Worm (Caenorhabditis elegans) whole organism, L3 larva: ENCODE results near the gene clec-9.

Experiments used
- ZK546.5 ChIP-seq: sonication (generic microtip); optimal IDR thresholded peaks from 2 replicates; lab custom pipeline; 2017; ENCODE audit warnings: missing biosample characterization, missing genetic modification characterization
- ceh-16 ChIP-seq: sonication (generic microtip); optimal IDR thresholded peaks from 2 replicates; lab custom pipeline; 2017; ENCODE audit warnings: missing biosample characterization, missing genetic modification characterization
- daf-12 ChIP-seq: fragments of 150-350 bp; optimal IDR thresholded peaks from 2 replicates; lab custom pipeline; 2014; ENCODE audit warnings: missing biosample characterization, missing genetic modification reagents, missing genetic modification characterization
- lin-15B ChIP-seq: fragments of 150-350 bp; optimal IDR thresholded peaks from 2 replicates; lab custom pipeline; 2014; ENCODE audit warnings: missing biosample characterization, missing genetic modification characterization
- lin-39 ChIP-seq: fragments of 150-350 bp; optimal IDR thresholded peaks from 2 replicates; lab custom pipeline; 2018; ENCODE audit warnings: missing biosample characterization, missing genetic modification reagents, missing genetic modification characterization
- nfya-1 ChIP-seq: sonication (generic microtip); optimal IDR thresholded peaks from 2 replicates; lab custom pipeline; 2017; ENCODE audit warnings: missing genetic modification characterization, mild to moderate bottlenecking, missing compliant biosample characterization, antibody characterized with exemption, moderate library complexity; ENCODE audit not compliant: insufficient read depth
- nhr-12 ChIP-seq: fragments of 150-350 bp; optimal IDR thresholded peaks from 2 replicates; lab custom pipeline; 2014; ENCODE audit warnings: missing biosample characterization, missing genetic modification characterization
- nhr-28 ChIP-seq: fragments of 150-350 bp; optimal IDR thresholded peaks from 2 replicates; lab custom pipeline; 2014; ENCODE audit warnings: missing biosample characterization, missing genetic modification characterization
- nhr-77 ChIP-seq: fragments of 150-350 bp; optimal IDR thresholded peaks from 2 replicates; lab custom pipeline; 2014; ENCODE audit warnings: missing biosample characterization, missing genetic modification characterization
- pqm-1 ChIP-seq: fragments of 150-350 bp; optimal IDR thresholded peaks from 2 replicates; lab custom pipeline; 2017; ENCODE audit warnings: missing biosample characterization, missing genetic modification characterization, inconsistent platforms
- tbx-2 ChIP-seq: sonication (generic microtip); optimal IDR thresholded peaks from 2 replicates; lab custom pipeline; 2016; ENCODE audit warnings: mild to moderate bottlenecking, missing genetic modification characterization, missing compliant biosample characterization

ce11 chrV:16695499-16695898, 10.9 kb downstream of the clec-9 start:
- TF ChIP-seq nhr-77 (tag; lab: Kevin White, UChicago) (no peak), tbx-2 (no peak), lin-39 (tag; lab: Kevin White, UChicago) (no peak), ceh-16 (tag; lab: Kevin White, UChicago) (no peak), nhr-12 (tag; lab: Kevin White, UChicago) (no peak), pqm-1 (tag; lab: Kevin White, UChicago) (no peak), daf-12 (tag; lab: Kevin White, UChicago) (no peak), ZK546.5 (tag; lab: Kevin White, UChicago) (no peak), lin-15B (tag; lab: Kevin White, UChicago) (no peak), nfya-1 (tag; lab: Kevin White, UChicago) (no peak), nhr-28 (no peak)
